Fruit fly (Drosophila melanogaster) whole organism: ENCODE results near the gene Coq2.

Experiments
- pan ChIP-seq: fragments of >200 bp; optimal IDR thresholded peaks from 2 replicates; lab custom pipeline; 2017
- psq ChIP-seq: fragments of >200 bp; optimal IDR thresholded peaks from 2 replicates; lab custom pipeline; 2017

- TF ChIP-seq psq (lab: Kevin White, UChicago), result no peak
- no peak for TF ChIP-seq pan (lab: Kevin White, UChicago)
Observed at dm6 chr3R:8282727-8283126, 33.6 kb downstream of the Coq2 start.
